Fruit fly (Drosophila melanogaster) whole organism: ENCODE data around the gene Syt1.

Source experiments
- CG8478 ChIP-seq: fragments of >200 bp; optimal IDR thresholded peaks from 2 replicates; lab custom pipeline; 2018; ENCODE audit warnings: inconsistent platforms
- Dll ChIP-seq: fragments of >200 bp; optimal IDR thresholded peaks from 2 replicates; lab custom pipeline; 2017
- pan ChIP-seq: fragments of >200 bp; optimal IDR thresholded peaks from 2 replicates; lab custom pipeline; 2017
- psq ChIP-seq: fragments of >200 bp; optimal IDR thresholded peaks from 2 replicates; lab custom pipeline; 2017
- usp ChIP-seq: fragments of >200 bp; optimal IDR thresholded peaks from 2 replicates; lab custom pipeline; 2017; ENCODE audit warnings: missing biosample characterization, missing genetic modification characterization, mixed read lengths

- TF ChIP-seq CG8478 (lab: Kevin White, UChicago) (no peak), pan (lab: Kevin White, UChicago) (no peak), psq (no peak), usp (no peak), Dll (no peak)
These were observed 62.2 kb downstream of the Syt1 start for dm6 chr2L:2737561-2737960.
